Worm (Caenorhabditis elegans): Measurements from ENCODE around the gene ZK370.4.

Gene ZK370.4

DNA sequence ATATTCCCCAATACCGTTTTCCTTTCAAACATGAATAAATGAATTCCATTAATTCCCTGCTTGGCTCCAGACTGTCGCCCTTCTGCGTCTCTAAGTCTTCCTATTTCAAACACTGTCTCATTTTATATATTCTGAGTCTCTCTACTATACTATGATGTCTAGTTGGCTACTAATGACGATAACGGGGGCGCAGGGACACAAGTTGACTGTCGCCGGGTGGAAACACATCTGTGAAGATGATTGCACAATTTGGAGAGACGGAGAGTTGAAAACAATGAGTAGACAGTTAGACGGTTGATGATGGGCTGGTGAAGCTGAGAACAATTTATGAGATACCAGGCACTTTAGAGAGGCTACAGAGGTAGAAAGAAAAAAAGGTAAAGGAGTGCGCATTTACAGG, 18.3 kb upstream of the ZK370.4 start, which contains the start of gene sma-2:
TSS of gene sma-2 (plus strand) at position 194 of the 400 bp plus-strand sequence.
- no peak for TF ChIP-seq ztf-23 (GFP tag; IDR thresholded peaks at IDR 0.05)
- TF ChIP-seq tab-1 (GFP tag; IDR thresholded peaks at IDR 0.05): no peak
- no peak for TF ChIP-seq klf-2 (GFP tag; conservative IDR thresholded peaks at IDR 0.05)
- no peak for TF ChIP-seq cog-1 (tag; optimal IDR thresholded peaks at IDR 0.05)
- TF ChIP-seq ref-1 (GFP tag; conservative IDR thresholded peaks at IDR 0.05): no peak
- no peak for TF ChIP-seq T22C8.4 (GFP tag; IDR thresholded peaks at IDR 0.05)
- no peak for TF ChIP-seq flt-1 (GFP tag; IDR thresholded peaks at IDR 0.05)
- TF ChIP-seq med-1 (GFP tag; optimal IDR thresholded peaks at IDR 0.05; ENCODE audit: insufficient read depth): no peak
- TF ChIP-seq ztf-29 (GFP tag; IDR thresholded peaks at IDR 0.05): no peak

- no peak for TF ChIP-seq tab-1 (GFP tag; IDR thresholded peaks at IDR 0.05)
- no peak for TF ChIP-seq T22C8.4 (GFP tag; IDR thresholded peaks at IDR 0.05)
- no peak for TF ChIP-seq flt-1 (GFP tag; IDR thresholded peaks at IDR 0.05)
- no peak for TF ChIP-seq med-1 (GFP tag; optimal IDR thresholded peaks at IDR 0.05; ENCODE audit: insufficient read depth)
- no peak for TF ChIP-seq cog-1 (tag; optimal IDR thresholded peaks at IDR 0.05)
- no peak for TF ChIP-seq ref-1 (GFP tag; conservative IDR thresholded peaks at IDR 0.05)
Measured at ce11 chrIII:8748620-8749019, 17.4 kb upstream of the ZK370.4 start.

ce11 chrIII:8745214-8745613, 14.0 kb upstream of the ZK370.4 start:
- TF ChIP-seq klf-2 (GFP tag; conservative IDR thresholded peaks at IDR 0.05): no peak
- TF ChIP-seq med-1 (GFP tag; optimal IDR thresholded peaks at IDR 0.05; ENCODE audit: insufficient read depth): no peak
- TF ChIP-seq ref-1 (GFP tag; conservative IDR thresholded peaks at IDR 0.05): no peak
- TF ChIP-seq cog-1 (tag; optimal IDR thresholded peaks at IDR 0.05): no peak
- no peak for TF ChIP-seq ztf-29 (GFP tag; IDR thresholded peaks at IDR 0.05)
- TF ChIP-seq flt-1 (GFP tag; IDR thresholded peaks at IDR 0.05): no peak
- TF ChIP-seq T22C8.4 (GFP tag; IDR thresholded peaks at IDR 0.05): no peak
- TF ChIP-seq tab-1 (GFP tag; IDR thresholded peaks at IDR 0.05): no peak
- TF ChIP-seq ztf-23 (GFP tag; IDR thresholded peaks at IDR 0.05): no peak

DNA sequence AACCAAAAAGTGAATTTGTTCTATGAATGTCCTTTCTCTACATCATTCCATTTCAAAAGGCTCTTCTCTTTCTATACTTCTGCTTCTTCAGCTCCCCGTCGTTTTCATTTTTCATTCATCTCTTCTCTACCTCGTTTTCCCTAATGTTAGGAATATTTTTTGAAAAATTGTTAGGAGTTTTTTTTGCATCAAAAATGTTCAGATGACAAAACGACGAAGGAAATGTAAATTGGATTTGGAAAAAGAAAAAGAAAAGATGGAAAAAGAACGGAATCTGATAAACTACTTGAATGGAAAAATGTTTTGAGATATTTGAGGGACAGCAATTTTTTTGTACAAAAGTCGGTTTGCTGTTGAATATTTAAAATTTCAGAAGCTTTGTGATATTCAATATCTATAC, 13.6 kb upstream of the ZK370.4 start:
- TF ChIP-seq ztf-23 (GFP tag; IDR thresholded peaks at IDR 0.05) (no peak), flt-1 (GFP tag; IDR thresholded peaks at IDR 0.05) (no peak), ztf-29 (GFP tag; IDR thresholded peaks at IDR 0.05) (no peak), klf-2 (GFP tag; conservative IDR thresholded peaks at IDR 0.05) (no peak), tab-1 (GFP tag; IDR thresholded peaks at IDR 0.05) (no peak), cog-1 (tag; optimal IDR thresholded peaks at IDR 0.05) (no peak), ref-1 (GFP tag; conservative IDR thresholded peaks at IDR 0.05) (no peak), med-1 (GFP tag; optimal IDR thresholded peaks at IDR 0.05; ENCODE audit: insufficient read depth) (no peak), T22C8.4 (GFP tag; IDR thresholded peaks at IDR 0.05) (no peak)

ce11 chrIII:8743796-8744404, 12.7 kb upstream of the ZK370.4 start, which contains the start of gene ZK370.6:
Gene ZK370.6 (minus strand): TSS chrIII:8743846.
- TF ChIP-seq cog-1 (tag; optimal IDR thresholded peaks at IDR 0.05): no peak

DNA sequence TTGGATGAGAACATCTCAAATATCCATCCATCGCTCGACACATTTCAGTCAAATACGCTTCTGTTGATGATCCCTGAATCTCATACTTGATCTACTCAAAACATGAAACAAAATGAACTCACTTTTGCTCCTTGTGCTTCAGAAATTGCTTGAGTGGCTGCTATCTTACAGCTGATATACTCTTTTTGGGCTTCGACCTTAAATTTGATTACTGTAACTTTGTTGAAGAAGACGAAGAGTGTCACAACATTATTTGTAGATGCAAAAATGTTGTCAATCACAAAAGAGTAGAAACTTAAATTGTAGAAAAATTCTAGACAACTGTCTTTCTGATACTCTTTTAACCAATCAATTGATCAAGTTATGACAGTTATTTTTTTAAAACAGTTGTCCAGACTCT, 11.4 kb upstream of the ZK370.4 start:
- TF ChIP-seq cog-1 (tag; optimal IDR thresholded peaks at IDR 0.05) (no peak), med-1 (GFP tag; optimal IDR thresholded peaks at IDR 0.05; ENCODE audit: insufficient read depth) (no peak), T22C8.4 (GFP tag; IDR thresholded peaks at IDR 0.05) (no peak), ref-1 (GFP tag; conservative IDR thresholded peaks at IDR 0.05) (no peak), flt-1 (GFP tag; IDR thresholded peaks at IDR 0.05) (no peak), klf-2 (GFP tag; conservative IDR thresholded peaks at IDR 0.05) (no peak), ztf-29 (GFP tag; IDR thresholded peaks at IDR 0.05) (no peak), tab-1 (GFP tag; IDR thresholded peaks at IDR 0.05) (no peak), ztf-23 (GFP tag; IDR thresholded peaks at IDR 0.05) (no peak)

DNA sequence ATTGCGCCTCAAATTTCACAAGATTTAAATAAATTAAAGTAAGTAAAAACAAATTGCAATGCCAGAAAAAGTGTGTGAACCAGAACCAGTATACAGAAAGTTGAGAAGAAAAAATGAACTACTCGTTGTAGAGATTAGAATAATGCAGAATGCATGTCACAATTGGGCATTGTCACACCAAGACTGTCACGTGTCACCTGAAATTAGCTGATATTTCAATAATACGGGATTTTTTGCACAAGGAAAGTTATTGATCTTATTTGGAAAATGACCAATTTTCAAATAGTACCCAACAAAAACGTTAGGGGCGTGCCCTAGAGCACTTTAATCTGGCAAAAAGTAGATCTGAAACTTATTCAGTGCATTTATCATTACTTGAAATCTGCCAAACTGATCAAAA, 10.7 kb upstream of the ZK370.4 start:
- TF ChIP-seq flt-1 (GFP tag; IDR thresholded peaks at IDR 0.05): no peak
- no peak for TF ChIP-seq ztf-29 (GFP tag; IDR thresholded peaks at IDR 0.05)
- TF ChIP-seq ref-1 (GFP tag; conservative IDR thresholded peaks at IDR 0.05): no peak
- no peak for TF ChIP-seq cog-1 (tag; optimal IDR thresholded peaks at IDR 0.05)
- TF ChIP-seq med-1 (GFP tag; optimal IDR thresholded peaks at IDR 0.05; ENCODE audit: insufficient read depth): no peak
- no peak for TF ChIP-seq klf-2 (GFP tag; conservative IDR thresholded peaks at IDR 0.05)
- TF ChIP-seq T22C8.4 (GFP tag; IDR thresholded peaks at IDR 0.05): no peak
- TF ChIP-seq tab-1 (GFP tag; IDR thresholded peaks at IDR 0.05): no peak
- no peak for TF ChIP-seq ztf-23 (GFP tag; IDR thresholded peaks at IDR 0.05)

- TF ChIP-seq klf-2 (GFP tag; conservative IDR thresholded peaks at IDR 0.05): 0 out of 2 replicates have a peak, but pooled peaks have one; percentile 63
- no peak for TF ChIP-seq med-1 (GFP tag; optimal IDR thresholded peaks at IDR 0.05; ENCODE audit: insufficient read depth)
- peak; percentile 69; the same call in 1 of the 2 replicates for TF ChIP-seq tab-1 (GFP tag; IDR thresholded peaks at IDR 0.05)
- peak; percentile 81 for TF ChIP-seq flt-1 (GFP tag; IDR thresholded peaks at IDR 0.05)
- peak; percentile 90 for TF ChIP-seq ztf-23 (GFP tag; IDR thresholded peaks at IDR 0.05)
- peak; percentile 72 for TF ChIP-seq cog-1 (tag; optimal IDR thresholded peaks at IDR 0.05)
- TF ChIP-seq ztf-29 (GFP tag; IDR thresholded peaks at IDR 0.05): no peak
- no peak for TF ChIP-seq T22C8.4 (GFP tag; IDR thresholded peaks at IDR 0.05)
- 0 out of 2 replicates have a peak, but pooled peaks have one; percentile 5 for TF ChIP-seq ref-1 (GFP tag; conservative IDR thresholded peaks at IDR 0.05)
Measured at ce11 chrIII:8741276-8741860, 10.2 kb upstream of the ZK370.4 start, which contains the start of gene pdhk-2. Gene pdhk-2 (minus strand): TSS chrIII:8741412.

DNA sequence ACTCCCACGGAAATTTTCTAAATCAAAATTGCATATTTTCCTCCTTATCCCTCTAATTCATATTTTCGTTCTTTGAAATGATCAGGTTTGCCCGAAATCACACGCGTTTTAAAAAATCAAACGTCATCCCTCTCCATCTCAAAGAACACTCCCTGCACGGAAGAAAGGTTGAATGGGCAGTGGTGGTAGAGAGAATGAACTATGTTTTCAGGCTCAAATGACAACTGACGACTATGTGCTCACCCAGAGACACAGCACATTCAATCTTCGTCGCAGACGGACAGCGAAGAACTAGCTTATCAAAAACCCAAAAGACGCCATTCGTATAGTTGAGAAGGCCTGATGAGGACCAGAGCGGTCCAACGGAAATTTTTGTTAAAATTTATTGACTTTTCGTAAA, 8.6 kb upstream of the ZK370.4 start:
- no peak for TF ChIP-seq T22C8.4 (GFP tag; IDR thresholded peaks at IDR 0.05)
- no peak for TF ChIP-seq cog-1 (tag; optimal IDR thresholded peaks at IDR 0.05)
- no peak for TF ChIP-seq ref-1 (GFP tag; conservative IDR thresholded peaks at IDR 0.05)
- TF ChIP-seq flt-1 (GFP tag; IDR thresholded peaks at IDR 0.05): no peak
- no peak for TF ChIP-seq med-1 (GFP tag; optimal IDR thresholded peaks at IDR 0.05; ENCODE audit: insufficient read depth)
- no peak for TF ChIP-seq tab-1 (GFP tag; IDR thresholded peaks at IDR 0.05)
- no peak for TF ChIP-seq ztf-29 (GFP tag; IDR thresholded peaks at IDR 0.05)
- no peak for TF ChIP-seq ztf-23 (GFP tag; IDR thresholded peaks at IDR 0.05)
- no peak for TF ChIP-seq klf-2 (GFP tag; conservative IDR thresholded peaks at IDR 0.05)
